Worm (Caenorhabditis elegans) whole organism, L1 larva: Measurements from ENCODE around the gene tre-4.

Source experiments
- C04F5.9 ChIP-seq: sonication (generic microtip); optimal IDR thresholded peaks from 2 replicates; lab custom pipeline; 2016; ENCODE audit warnings: missing genetic modification characterization, missing compliant biosample characterization
- F16B12.6 ChIP-seq: fragments of 150-350 bp; optimal IDR thresholded peaks from 2 replicates; lab custom pipeline; 2014; ENCODE audit warnings: missing biosample characterization, missing genetic modification characterization
- Y116A8C.19 ChIP-seq: sonication (generic microtip); optimal IDR thresholded peaks from 2 replicates; lab custom pipeline; 2016; ENCODE audit warnings: missing compliant biosample characterization, missing genetic modification characterization, borderline replicate concordance
- aha-1 ChIP-seq: fragments of 150-350 bp; optimal IDR thresholded peaks from 2 replicates; lab custom pipeline; 2014; ENCODE audit warnings: missing biosample characterization, missing genetic modification characterization
- aly-2 ChIP-seq: fragments of 150-350 bp; optimal IDR thresholded peaks from 2 replicates; lab custom pipeline; 2014; ENCODE audit warnings: missing biosample characterization, missing genetic modification characterization
- ama-1 ChIP-seq: fragments of 150-350 bp; optimal IDR thresholded peaks from 2 replicates; lab custom pipeline; 2014
- blmp-1 ChIP-seq: fragments of 150-350 bp; optimal IDR thresholded peaks from 2 replicates; lab custom pipeline; 2014; ENCODE audit warnings: missing biosample characterization, missing genetic modification characterization
- ceh-63 ChIP-seq: fragments of 200-800 bp; sonication (Bioruptor generic); optimal IDR thresholded peaks from 2 replicates; lab custom pipeline; 2018; ENCODE audit warnings: mild to moderate bottlenecking, missing genetic modification characterization, missing compliant biosample characterization
- ceh-90 ChIP-seq: sonication (generic microtip); optimal IDR thresholded peaks from 2 replicates; lab custom pipeline; 2016; ENCODE audit warnings: missing genetic modification characterization, missing compliant biosample characterization
- ces-1 ChIP-seq: fragments of 150-350 bp; optimal IDR thresholded peaks from 2 replicates; lab custom pipeline; 2014; ENCODE audit warnings: missing biosample characterization, missing genetic modification reagents, missing genetic modification characterization
- dpl-1 ChIP-seq, 3 experiments: fragments of 150-350 bp in 2 of 3; sonication (generic microtip) in 1 of 3; optimal IDR thresholded peaks; 2 replicates each; lab custom pipeline; 2014 to 2017; ENCODE audit warnings: missing biosample characterization in 3 of 3, missing genetic modification characterization in 3 of 3, missing genetic modification reagents in 3 of 3
- dsc-1 ChIP-seq: sonication (generic microtip); optimal IDR thresholded peaks from 2 replicates; lab custom pipeline; 2016; ENCODE audit warnings: mild to moderate bottlenecking, missing genetic modification characterization, missing compliant biosample characterization
- efl-3 ChIP-seq: fragments of 200-800 bp; sonication (Bioruptor generic); optimal IDR thresholded peaks from 2 replicates; lab custom pipeline; 2018; ENCODE audit warnings: mild to moderate bottlenecking, missing genetic modification characterization, missing compliant biosample characterization
- egl-13 ChIP-seq: sonication (generic microtip); optimal IDR thresholded peaks from 2 replicates; lab custom pipeline; 2016; ENCODE audit warnings: missing genotype, missing genetic modification reagents, missing genetic modification characterization, missing compliant biosample characterization
- egl-27 ChIP-seq, 2 experiments: fragments of 150-350 bp in 1 of 2; sonication (generic microtip); optimal IDR thresholded peaks; 3 replicates each; lab custom pipeline; 2017 to 2018; ENCODE audit warnings: missing biosample characterization in 2 of 2, missing genetic modification characterization in 2 of 2, missing genetic modification reagents in 2 of 2
- elt-2 ChIP-seq: sonication (generic microtip); optimal IDR thresholded peaks from 2 replicates; lab custom pipeline; 2016; ENCODE audit warnings: missing genetic modification characterization, mild to moderate bottlenecking, inconsistent platforms, missing compliant biosample characterization, missing genetic modification reagents
- fkh-4 ChIP-seq: sonication (generic microtip); optimal IDR thresholded peaks from 2 replicates; lab custom pipeline; 2016; ENCODE audit warnings: missing compliant biosample characterization, missing genetic modification characterization, borderline replicate concordance
- fkh-8 ChIP-seq: sonication (generic microtip); optimal IDR thresholded peaks from 2 replicates; lab custom pipeline; 2016; ENCODE audit warnings: mild to moderate bottlenecking, missing genetic modification characterization, missing compliant biosample characterization
- grh-1 ChIP-seq: fragments of 200-800 bp; sonication (Bioruptor generic); IDR thresholded peaks from 2 replicates; pipeline ENCODE4 v1.3.6; 2022; ENCODE audit warnings: missing genetic modification reagents, missing genetic modification characterization, missing compliant biosample characterization
- hlh-17 ChIP-seq: fragments of 200-800 bp; sonication (Bioruptor generic); optimal IDR thresholded peaks from 2 replicates; lab custom pipeline; 2018; ENCODE audit warnings: missing genetic modification characterization, mild to moderate bottlenecking, missing compliant biosample characterization, moderate library complexity, borderline replicate concordance
- hlh-4 ChIP-seq: sonication (generic microtip); optimal IDR thresholded peaks from 2 replicates; lab custom pipeline; 2016; ENCODE audit warnings: mild to moderate bottlenecking, missing genetic modification characterization, missing compliant biosample characterization
- irx-1 ChIP-seq: sonication (generic microtip); optimal IDR thresholded peaks from 2 replicates; lab custom pipeline; 2016; ENCODE audit warnings: missing genetic modification characterization, missing compliant biosample characterization
- isw-1 ChIP-seq: fragments of 200-800 bp; sonication (Bioruptor generic); IDR thresholded peaks from 2 replicates; pipeline ENCODE4 v1.3.6; 2022; ENCODE audit warnings: missing genetic modification characterization, missing compliant biosample characterization
- lin-13 ChIP-seq: fragments of 150-350 bp; optimal IDR thresholded peaks from 2 replicates; lab custom pipeline; 2014; ENCODE audit warnings: missing biosample characterization, missing genetic modification reagents, missing genetic modification characterization
- lin-14 ChIP-seq: fragments of 200-800 bp; sonication (Bioruptor generic); optimal IDR thresholded peaks from 2 replicates; lab custom pipeline; 2018; ENCODE audit warnings: mild to moderate bottlenecking, missing genetic modification characterization, moderate library complexity, missing compliant biosample characterization
- lin-39 ChIP-seq: fragments of 150-350 bp; optimal IDR thresholded peaks from 2 replicates; lab custom pipeline; 2014; ENCODE audit warnings: missing biosample characterization, missing genetic modification reagents, missing genetic modification characterization
- lir-3 ChIP-seq: sonication (generic microtip); optimal IDR thresholded peaks from 2 replicates; lab custom pipeline; 2016; ENCODE audit warnings: mild to moderate bottlenecking, missing genetic modification characterization, moderate library complexity, missing compliant biosample characterization; ENCODE audit not compliant: poor library complexity
- lsy-2 ChIP-seq, 2 experiments: fragments of 150-350 bp; optimal IDR thresholded peaks; 2 replicates each; lab custom pipeline; 2014; ENCODE audit warnings: missing biosample characterization in 2 of 2, missing genetic modification characterization in 2 of 2
- mep-1 ChIP-seq: fragments of 150-350 bp; optimal IDR thresholded peaks from 2 replicates; lab custom pipeline; 2014; ENCODE audit warnings: missing biosample characterization, missing genetic modification characterization
- nhr-11 ChIP-seq: fragments of 150-350 bp; optimal IDR thresholded peaks from 2 replicates; lab custom pipeline; 2014; ENCODE audit warnings: missing biosample characterization, missing genetic modification characterization
- nhr-12 ChIP-seq: sonication (generic microtip); optimal IDR thresholded peaks from 2 replicates; lab custom pipeline; 2017; ENCODE audit warnings: missing biosample characterization, missing genetic modification characterization
- nhr-19 ChIP-seq: fragments of 200-800 bp; sonication (Bioruptor generic); conservative IDR thresholded peaks from 2 replicates; pipeline ENCODE4 v1.3.6; 2022; ENCODE audit warnings: missing genetic modification characterization, missing compliant biosample characterization
- nhr-20 ChIP-seq: sonication (generic microtip); optimal IDR thresholded peaks from 2 replicates; lab custom pipeline; 2016; ENCODE audit warnings: mild to moderate bottlenecking, missing genetic modification characterization, missing compliant biosample characterization
- nhr-28 ChIP-seq: fragments of 150-350 bp; optimal IDR thresholded peaks from 2 replicates; lab custom pipeline; 2014; ENCODE audit warnings: missing biosample characterization, missing genetic modification characterization
- nhr-71 ChIP-seq: sonication (generic microtip); optimal IDR thresholded peaks from 2 replicates; lab custom pipeline; 2016; ENCODE audit warnings: mild to moderate bottlenecking, missing genetic modification characterization, moderate library complexity, missing compliant biosample characterization
- nhr-77 ChIP-seq: fragments of 150-350 bp; optimal IDR thresholded peaks from 2 replicates; lab custom pipeline; 2014; ENCODE audit warnings: missing biosample characterization, missing genetic modification characterization
- nhr-84 ChIP-seq: sonication (generic microtip); optimal IDR thresholded peaks from 2 replicates; lab custom pipeline; 2017; ENCODE audit warnings: missing biosample characterization, missing genetic modification characterization
- nhr-85 ChIP-seq: sonication (generic microtip); peaks from one replicate; lab custom pipeline; 2016; ENCODE audit warnings: missing genetic modification characterization, inconsistent platforms, missing compliant biosample characterization
- nhr-90 ChIP-seq: sonication (generic microtip); optimal IDR thresholded peaks from 2 replicates; lab custom pipeline; 2016; ENCODE audit warnings: mild to moderate bottlenecking, missing genetic modification characterization, missing compliant biosample characterization; ENCODE audit not compliant: poor library complexity
- pag-3 ChIP-seq: sonication (generic microtip); optimal IDR thresholded peaks from 2 replicates; lab custom pipeline; 2017; ENCODE audit warnings: missing genetic modification characterization, mild to moderate bottlenecking, missing compliant biosample characterization, antibody characterized with exemption, borderline replicate concordance; ENCODE audit not compliant: insufficient read depth
- pax-3 ChIP-seq: fragments of 200-800 bp; sonication (Bioruptor generic); optimal IDR thresholded peaks from 2 replicates; lab custom pipeline; 2018; ENCODE audit warnings: mild to moderate bottlenecking, missing genetic modification characterization, moderate library complexity, missing compliant biosample characterization
- pqm-1 ChIP-seq: sonication (generic microtip); optimal IDR thresholded peaks from 3 replicates; lab custom pipeline; 2017; ENCODE audit warnings: missing biosample characterization, missing genetic modification characterization
- rnt-1 ChIP-seq: sonication (generic microtip); optimal IDR thresholded peaks from 2 replicates; lab custom pipeline; 2016; ENCODE audit warnings: mild to moderate bottlenecking, missing genetic modification characterization, moderate library complexity, missing compliant biosample characterization
- skn-1 ChIP-seq: fragments of 150-350 bp; optimal IDR thresholded peaks from 2 replicates; lab custom pipeline; 2014; ENCODE audit warnings: missing biosample characterization, missing genetic modification characterization
- snu-23 ChIP-seq: sonication (generic microtip); optimal IDR thresholded peaks from 2 replicates; lab custom pipeline; 2016; ENCODE audit warnings: missing genetic modification characterization, missing compliant biosample characterization
- sox-4 ChIP-seq: sonication (generic microtip); optimal IDR thresholded peaks from 2 replicates; lab custom pipeline; 2016; ENCODE audit warnings: missing genetic modification characterization, missing compliant biosample characterization
- sup-37 ChIP-seq: fragments of 200-800 bp; sonication (Bioruptor generic); optimal IDR thresholded peaks from 2 replicates; lab custom pipeline; 2018; ENCODE audit warnings: mild to moderate bottlenecking, missing genetic modification characterization, missing compliant biosample characterization
- tlp-1 ChIP-seq: fragments of 150-350 bp; optimal IDR thresholded peaks from 2 replicates; lab custom pipeline; 2014; ENCODE audit warnings: missing biosample characterization, missing genetic modification characterization
- unc-30 ChIP-seq: sonication (generic microtip); optimal IDR thresholded peaks from 2 replicates; lab custom pipeline; 2017; ENCODE audit warnings: missing biosample characterization, missing genetic modification characterization
- unc-86 ChIP-seq: sonication (generic microtip); optimal IDR thresholded peaks from 2 replicates; lab custom pipeline; 2016; ENCODE audit warnings: missing genetic modification characterization, missing compliant biosample characterization
- vab-15 ChIP-seq: sonication (generic microtip); optimal IDR thresholded peaks from 2 replicates; lab custom pipeline; 2017; ENCODE audit warnings: missing genotype, mild to moderate bottlenecking, missing genetic modification characterization, missing compliant biosample characterization
- xbp-1 ChIP-seq: sonication (generic microtip); optimal IDR thresholded peaks from 2 replicates; lab custom pipeline; 2016; ENCODE audit warnings: missing genetic modification characterization, missing compliant biosample characterization
- zag-1 ChIP-seq: fragments of 150-350 bp; optimal IDR thresholded peaks from 2 replicates; lab custom pipeline; 2014; ENCODE audit warnings: missing biosample characterization, missing genetic modification characterization
- ztf-4 ChIP-seq: fragments of 150-350 bp; optimal IDR thresholded peaks from 2 replicates; lab custom pipeline; 2014; ENCODE audit warnings: missing biosample characterization, missing genetic modification characterization

The tre-4 gene

ce11 chrX:13442446-13442845, 29.5 kb upstream of the tre-4 start (continued):
- TF ChIP-seq nhr-84 (no peak), aha-1 (no peak), lsy-2 (tag; optimal IDR thresholded peaks at IDR 0.05; lab: Kevin White, UChicago) (peak; percentile 5 to 44), Y116A8C.19 (tag; lab: Kevin White, UChicago) (no peak), vab-15 (tag; lab: Kevin White, UChicago) (no peak), ceh-90 (tag; lab: Kevin White, UChicago) (no peak), nhr-20 (tag; lab: Kevin White, UChicago) (peak; percentile 46), sox-4 (tag; lab: Kevin White, UChicago) (peak; percentile 33), irx-1 (no peak), dsc-1 (peak; percentile 81), unc-30 (tag; lab: Kevin White, UChicago) (no peak), F16B12.6 (no peak), nhr-90 (tag; lab: Kevin White, UChicago) (peak; percentile 36), isw-1 (GFP tag; lab: Robert Waterston, UW) (peak; percentile 11; the same call in 1 of the 2 replicates), ztf-4 (no peak), nhr-85 (tag; lab: Kevin White, UChicago) (no peak), efl-3 (no peak), nhr-77 (tag; lab: Kevin White, UChicago) (peak; percentile 29), mep-1 (peak; percentile 35), lir-3 (no peak), egl-13 (peak; percentile 43), tlp-1 (tag; lab: Kevin White, UChicago) (no peak), hlh-17 (GFP tag; lab: Kevin White, UChicago) (no peak), sup-37 (no peak), fkh-8 (peak; percentile 47), unc-86 (tag; lab: Kevin White, UChicago) (peak; percentile 25), egl-27 (tag; optimal IDR thresholded peaks at IDR 0.05; lab: Kevin White, UChicago) (no peak), hlh-4 (no peak), lin-13 (GFP tag; lab: Kevin White, UChicago) (no peak), nhr-12 (tag; lab: Kevin White, UChicago) (no peak), nhr-19 (peak; percentile 50), ama-1 (lab: Kevin White, UChicago) (no peak), pax-3 (tag; lab: Kevin White, UChicago) (no peak), grh-1 (GFP tag; lab: Robert Waterston, UW) (no peak), dpl-1 (GFP tag; optimal IDR thresholded peaks at IDR 0.05; lab: Kevin White, UChicago) (no peak), lin-39 (tag; lab: Kevin White, UChicago) (no peak), fkh-4 (tag; lab: Kevin White, UChicago) (no peak), nhr-28 (tag; lab: Kevin White, UChicago) (no peak), pag-3 (tag; lab: Kevin White, UChicago) (no peak), pqm-1 (tag; lab: Kevin White, UChicago) (no peak), aly-2 (tag; lab: Kevin White, UChicago) (no peak), nhr-11 (tag; lab: Kevin White, UChicago) (no peak), nhr-71 (peak; percentile 53), blmp-1 (tag; lab: Kevin White, UChicago) (no peak), C04F5.9 (tag; lab: Kevin White, UChicago) (no peak), xbp-1 (tag; lab: Kevin White, UChicago) (peak; percentile 30), ces-1 (no peak), rnt-1 (tag; lab: Kevin White, UChicago) (peak; percentile 59), zag-1 (tag; lab: Kevin White, UChicago) (no peak), ceh-63 (GFP tag; lab: Kevin White, UChicago) (no peak), skn-1 (tag; lab: Kevin White, UChicago) (no peak), elt-2 (tag; lab: Kevin White, UChicago) (no peak), snu-23 (GFP tag; lab: Kevin White, UChicago) (peak; percentile 74), lin-14 (GFP tag; lab: Kevin White, UChicago) (peak; percentile 25)
